Fruit fly (Drosophila melanogaster) whole organism, prepupa: ENCODE measurements around the gene CG32109.

Source experiments
- CG10669 ChIP-seq: fragments of 200-800 bp; sonication (Bioruptor generic); optimal IDR thresholded peaks from 3 replicates; lab custom pipeline; 2018; ENCODE audit warnings: missing biosample characterization, mild to moderate bottlenecking, missing genetic modification characterization, moderate library complexity
- CG11762 ChIP-seq: fragments of 200-800 bp; sonication (Bioruptor generic); optimal IDR thresholded peaks from 3 replicates; lab custom pipeline; 2016; ENCODE audit warnings: missing biosample characterization, missing genetic modification characterization; ENCODE audit not compliant: insufficient read depth
- CG8632 ChIP-seq: fragments of 200-800 bp; sonication (Bioruptor generic); optimal IDR thresholded peaks from 3 replicates; lab custom pipeline; 2016; ENCODE audit warnings: missing biosample characterization, missing genetic modification characterization
- Ets21C ChIP-seq: fragments of 200-800 bp; sonication (Bioruptor generic); optimal IDR thresholded peaks from 3 replicates; lab custom pipeline; 2016; ENCODE audit warnings: missing biosample characterization, missing genetic modification characterization
- Sox14 ChIP-seq: fragments of 200-800 bp; sonication (Bioruptor generic); optimal IDR thresholded peaks from 3 replicates; lab custom pipeline; 2016; ENCODE audit warnings: missing biosample characterization, missing genetic modification characterization
- Sox15 ChIP-seq: fragments of 200-800 bp; sonication (Bioruptor generic); optimal IDR thresholded peaks from 3 replicates; lab custom pipeline; 2016; ENCODE audit warnings: missing biosample characterization, missing genetic modification characterization
- cyc ChIP-seq: fragments of 200-800 bp; sonication (Bioruptor generic); optimal IDR thresholded peaks from 3 replicates; lab custom pipeline; 2016; ENCODE audit warnings: missing biosample characterization, missing genetic modification characterization
- esn ChIP-seq: fragments of 200-800 bp; sonication (Bioruptor generic); optimal IDR thresholded peaks from 2 replicates; lab custom pipeline; 2016; ENCODE audit warnings: missing biosample characterization, mild to moderate bottlenecking, missing genetic modification characterization, moderate library complexity
- fd59A ChIP-seq: fragments of 200-800 bp; sonication (Bioruptor generic); optimal IDR thresholded peaks from 2 replicates; lab custom pipeline; 2017; ENCODE audit warnings: missing biosample characterization, mild to moderate bottlenecking, missing genetic modification characterization, missing genetic modification reagents
- pdm3 ChIP-seq: fragments of 200-800 bp; sonication (Bioruptor generic); optimal IDR thresholded peaks from 3 replicates; lab custom pipeline; 2016; ENCODE audit warnings: missing biosample characterization, missing genetic modification characterization

DNA sequence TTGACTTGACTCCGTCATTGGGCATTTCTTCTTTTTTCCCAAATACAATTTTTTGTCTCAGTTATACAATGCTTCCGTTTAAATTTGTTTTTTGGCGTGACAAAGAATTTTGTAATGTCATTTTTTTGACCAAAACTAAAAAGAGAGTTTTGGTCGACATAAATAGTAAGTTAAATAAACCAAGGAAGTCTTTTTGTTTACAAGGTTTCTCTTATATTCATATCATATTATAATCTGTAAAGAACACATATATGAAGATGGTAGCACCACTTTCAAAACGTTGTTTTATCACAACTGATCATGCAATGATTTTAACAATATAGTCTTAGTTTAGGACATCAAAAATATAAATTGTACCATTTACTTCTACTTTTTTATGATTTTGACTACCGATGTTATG, 35.9 kb downstream of the CG32109 start, which contains the start of the genes CG10969 and CG17666:
- TF ChIP-seq cyc (GFP tag; lab: Kevin White, UChicago) (no peak), CG11762 (GFP tag; lab: Kevin White, UChicago) (no peak), CG8632 (GFP tag; lab: Kevin White, UChicago) (no peak), esn (GFP tag; lab: Kevin White, UChicago) (no peak), pdm3 (GFP tag; lab: Kevin White, UChicago) (no peak), fd59A (GFP tag; lab: Kevin White, UChicago) (no peak), Sox15 (no peak), Ets21C (GFP tag; lab: Kevin White, UChicago) (no peak), Sox14 (GFP tag; lab: Kevin White, UChicago) (no peak), CG10669 (no peak)
